Fruit fly (Drosophila melanogaster): ENCODE measurements around the gene CG42762.

The CG42762 gene

dm6 chr2L:8159498-8159897, 15.7 kb upstream of the CG42762 start, which contains the start of the genes PAPLA1 and Rbsn-5:
TSS of gene PAPLA1 (minus strand) at chr2L:8159638.
TSS of gene Rbsn-5 (plus strand) at chr2L:8159832.
- no peak for TF ChIP-seq Myc (optimal IDR thresholded peaks at IDR 0.05)
- TF ChIP-seq h (optimal IDR thresholded peaks at IDR 0.05) = no peak
- TF ChIP-seq Sin3A (optimal IDR thresholded peaks at IDR 0.05) = no peak
- no peak for TF ChIP-seq insv (optimal IDR thresholded peaks at IDR 0.05)
- TF ChIP-seq ttk (optimal IDR thresholded peaks at IDR 0.05) = no peak
- no peak for TF ChIP-seq psq (optimal IDR thresholded peaks at IDR 0.05)

DNA sequence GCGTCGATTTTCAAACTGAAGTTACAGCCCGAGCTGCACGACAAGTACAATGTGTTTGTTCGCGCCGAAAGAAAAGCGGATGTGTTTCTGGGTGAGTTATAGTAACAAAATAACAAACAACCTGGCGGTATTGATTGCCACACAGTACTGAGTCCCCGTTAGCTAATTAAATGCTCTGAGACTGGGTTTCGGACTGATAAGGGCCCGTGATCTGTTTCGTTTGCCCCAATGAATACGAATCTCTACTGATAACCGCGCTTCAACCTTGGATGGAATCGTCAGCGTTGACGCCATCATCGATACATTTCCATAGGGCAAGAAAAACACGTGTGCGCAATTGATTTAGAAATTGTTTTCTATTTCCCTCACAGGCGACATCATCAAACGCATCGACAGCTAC, 13.3 kb upstream of the CG42762 start:
- no peak for TF ChIP-seq insv (optimal IDR thresholded peaks at IDR 0.05)
- TF ChIP-seq h (optimal IDR thresholded peaks at IDR 0.05) = no peak
- TF ChIP-seq ttk (optimal IDR thresholded peaks at IDR 0.05) = no peak
- no peak for TF ChIP-seq Sin3A (optimal IDR thresholded peaks at IDR 0.05)
- TF ChIP-seq Myc (optimal IDR thresholded peaks at IDR 0.05) = no peak
- TF ChIP-seq psq (optimal IDR thresholded peaks at IDR 0.05) = no peak

DNA sequence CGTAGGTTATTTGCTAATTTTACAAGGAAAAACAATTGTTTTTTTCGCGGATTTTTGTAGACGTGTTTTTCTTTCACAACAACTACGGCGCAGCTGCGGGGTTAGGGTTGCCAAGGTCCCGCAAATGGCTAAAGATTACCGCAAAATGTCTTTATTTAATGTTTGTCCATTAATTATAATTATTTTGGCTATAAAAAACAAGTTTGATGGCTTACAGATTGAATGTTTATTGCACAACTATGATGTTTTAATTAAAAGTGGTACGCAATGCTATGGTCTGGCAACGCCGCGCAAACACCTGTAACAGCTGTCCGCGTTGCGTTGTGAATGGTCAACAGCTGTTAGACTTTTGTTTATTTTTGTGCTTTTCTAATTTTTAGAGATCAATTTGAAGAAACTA, 12.8 kb upstream of the CG42762 start:
- TF ChIP-seq ttk (optimal IDR thresholded peaks at IDR 0.05) (no peak), Sin3A (optimal IDR thresholded peaks at IDR 0.05) (no peak), insv (optimal IDR thresholded peaks at IDR 0.05) (no peak), h (optimal IDR thresholded peaks at IDR 0.05) (no peak), Myc (optimal IDR thresholded peaks at IDR 0.05) (no peak), psq (optimal IDR thresholded peaks at IDR 0.05) (no peak)

- TF ChIP-seq h (optimal IDR thresholded peaks at IDR 0.05) = no peak
- no peak for TF ChIP-seq Myc (optimal IDR thresholded peaks at IDR 0.05)
These were observed 4.8 kb upstream of the CG42762 start for dm6 chr2L:8148514-8149085.

dm6 chr2L:8146994-8147661, 3.3 kb upstream of the CG42762 start, which contains the start of gene CG31606:
TSS of gene CG31606 (plus strand) at chr2L:8147611.
- TF ChIP-seq Sin3A (optimal IDR thresholded peaks at IDR 0.05) = no peak
- no peak for TF ChIP-seq insv (optimal IDR thresholded peaks at IDR 0.05)
- no peak for TF ChIP-seq h (optimal IDR thresholded peaks at IDR 0.05)
- no peak for TF ChIP-seq psq (optimal IDR thresholded peaks at IDR 0.05)
- no peak for TF ChIP-seq Myc (optimal IDR thresholded peaks at IDR 0.05)
- no peak for TF ChIP-seq ttk (optimal IDR thresholded peaks at IDR 0.05)

DNA sequence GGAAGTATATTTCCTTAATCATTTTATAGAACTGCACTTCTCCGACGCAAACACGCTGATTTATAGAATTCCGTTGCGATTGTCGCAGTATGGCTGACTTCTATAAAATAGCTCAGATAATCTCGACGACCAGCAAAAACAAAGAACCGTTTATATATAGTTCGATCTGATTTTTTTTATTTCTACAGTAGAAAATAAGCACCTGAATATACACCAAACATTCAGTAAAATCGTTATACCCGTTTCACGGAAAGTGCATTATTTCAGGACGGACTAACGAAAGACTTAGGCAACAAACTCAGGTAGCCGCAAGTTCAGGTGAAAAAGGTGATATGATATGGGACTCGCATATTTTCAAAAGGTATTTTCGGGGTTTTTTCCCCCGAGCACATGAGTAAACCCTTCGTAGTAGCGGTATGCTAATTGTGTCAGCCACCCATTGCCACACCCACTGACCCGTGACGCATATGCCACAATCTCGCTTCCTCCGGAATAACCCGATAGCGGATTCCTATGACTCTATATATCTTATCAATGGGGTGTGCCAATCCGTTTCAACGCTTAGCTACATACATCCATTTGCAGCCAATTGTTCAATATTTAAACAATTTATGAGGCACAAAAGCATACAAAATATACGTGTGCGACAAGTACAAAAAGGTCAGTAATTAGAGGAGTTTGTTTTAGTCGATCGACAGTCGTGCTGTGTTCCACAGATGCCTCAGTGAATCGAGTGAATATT, 1.4 kb upstream of the CG42762 start, which contains the start of the genes CG42763 and CG43394:
Gene CG42763, minus strand, starts transcription at position 41 of the 742 bp plus-strand sequence.
Gene CG43394, plus strand, starts transcription at position 692 of the 742 bp plus-strand sequence.
- TF ChIP-seq Sin3A (optimal IDR thresholded peaks at IDR 0.05) (no peak), insv (optimal IDR thresholded peaks at IDR 0.05) (no peak), Myc (optimal IDR thresholded peaks at IDR 0.05) (no peak), h (optimal IDR thresholded peaks at IDR 0.05) (no peak), psq (optimal IDR thresholded peaks at IDR 0.05) (no peak), ttk (optimal IDR thresholded peaks at IDR 0.05) (no peak)

- TF ChIP-seq insv (optimal IDR thresholded peaks at IDR 0.05) = no peak
- no peak for TF ChIP-seq psq (optimal IDR thresholded peaks at IDR 0.05)
- TF ChIP-seq ttk (optimal IDR thresholded peaks at IDR 0.05) = no peak
- no peak for TF ChIP-seq h (optimal IDR thresholded peaks at IDR 0.05)
- no peak for TF ChIP-seq Myc (optimal IDR thresholded peaks at IDR 0.05)
- TF ChIP-seq Sin3A (optimal IDR thresholded peaks at IDR 0.05) = no peak
These were observed 1.1 kb downstream of the CG42762 start for dm6 chr2L:8142760-8143159.

- TF ChIP-seq Myc (optimal IDR thresholded peaks at IDR 0.05) (no peak), ttk (optimal IDR thresholded peaks at IDR 0.05) (no peak), Sin3A (optimal IDR thresholded peaks at IDR 0.05) (no peak), h (optimal IDR thresholded peaks at IDR 0.05) (no peak), psq (optimal IDR thresholded peaks at IDR 0.05) (no peak), insv (optimal IDR thresholded peaks at IDR 0.05) (no peak)
These were observed 10.0 kb downstream of the CG42762 start for dm6 chr2L:8133772-8134386.

dm6 chr2L:8130729-8131128, 13.1 kb downstream of the CG42762 start:
- TF ChIP-seq ttk (optimal IDR thresholded peaks at IDR 0.05) = no peak
- no peak for TF ChIP-seq Sin3A (optimal IDR thresholded peaks at IDR 0.05)
- no peak for TF ChIP-seq Myc (optimal IDR thresholded peaks at IDR 0.05)
- TF ChIP-seq h (optimal IDR thresholded peaks at IDR 0.05) = no peak
- no peak for TF ChIP-seq insv (optimal IDR thresholded peaks at IDR 0.05)
- TF ChIP-seq psq (optimal IDR thresholded peaks at IDR 0.05) = no peak

DNA sequence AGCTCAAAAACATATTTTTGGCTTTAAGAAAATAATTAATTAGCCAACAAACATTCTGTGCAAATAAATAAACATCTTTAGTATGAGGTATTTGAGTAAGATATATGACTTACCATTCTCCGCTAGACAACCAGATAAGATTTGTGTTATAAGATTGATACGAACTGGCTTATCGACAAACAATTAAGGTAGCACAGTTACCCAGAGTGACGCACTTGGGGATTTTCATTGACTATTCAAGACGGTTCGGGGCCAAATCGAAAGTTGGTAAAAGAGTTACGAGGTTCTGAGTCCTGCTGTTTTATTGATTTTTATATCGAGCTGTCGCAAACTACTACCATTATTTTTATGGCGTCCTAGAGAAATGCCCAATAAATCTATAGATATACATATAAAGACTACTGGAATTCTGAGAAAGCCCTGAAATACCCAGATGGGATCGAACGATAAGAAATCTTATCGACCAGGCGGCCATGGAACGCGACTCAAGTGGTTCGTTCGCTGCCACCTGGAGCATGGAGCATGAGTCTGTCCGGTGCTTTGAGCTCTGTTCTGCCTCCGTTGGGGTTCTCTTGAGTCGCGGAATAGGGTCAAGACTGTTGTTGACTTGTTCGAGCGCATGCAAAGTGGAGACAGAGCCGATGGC, 13.7 kb downstream of the CG42762 start:
- no peak for TF ChIP-seq Myc (optimal IDR thresholded peaks at IDR 0.05)
- TF ChIP-seq insv (optimal IDR thresholded peaks at IDR 0.05) = no peak
- TF ChIP-seq psq (optimal IDR thresholded peaks at IDR 0.05) = no peak
- TF ChIP-seq ttk (optimal IDR thresholded peaks at IDR 0.05) = no peak
- no peak for TF ChIP-seq Sin3A (optimal IDR thresholded peaks at IDR 0.05)
- TF ChIP-seq h (optimal IDR thresholded peaks at IDR 0.05) = no peak

DNA sequence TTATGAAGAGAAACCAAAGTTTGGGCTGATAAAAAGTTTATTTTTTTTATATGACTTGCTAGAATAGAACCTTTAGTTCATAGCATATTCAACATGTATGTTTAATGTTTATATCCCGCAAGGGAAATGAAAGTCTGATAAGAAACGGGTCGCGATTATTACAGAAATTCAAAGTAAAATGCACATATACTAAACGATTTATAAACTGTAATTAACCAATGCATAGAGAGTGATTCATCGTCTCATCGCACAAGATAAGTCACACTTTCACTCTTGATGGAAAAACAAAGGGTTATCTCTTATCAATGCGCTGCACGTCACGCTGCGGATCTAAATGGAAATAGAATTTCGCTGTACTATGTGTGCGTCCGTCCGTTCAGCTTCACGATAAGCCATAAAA, 14.9 kb downstream of the CG42762 start:
- TF ChIP-seq insv (optimal IDR thresholded peaks at IDR 0.05) (no peak), Myc (optimal IDR thresholded peaks at IDR 0.05) (no peak), h (optimal IDR thresholded peaks at IDR 0.05) (no peak), psq (optimal IDR thresholded peaks at IDR 0.05) (no peak), Sin3A (optimal IDR thresholded peaks at IDR 0.05) (no peak), ttk (optimal IDR thresholded peaks at IDR 0.05) (no peak)
